Fruit fly (Drosophila melanogaster): ENCODE data around the gene nkd.
A peak's percentile ranks its signal among the peaks of the same experiment; 100 is the strongest.

Gene nkd

DNA sequence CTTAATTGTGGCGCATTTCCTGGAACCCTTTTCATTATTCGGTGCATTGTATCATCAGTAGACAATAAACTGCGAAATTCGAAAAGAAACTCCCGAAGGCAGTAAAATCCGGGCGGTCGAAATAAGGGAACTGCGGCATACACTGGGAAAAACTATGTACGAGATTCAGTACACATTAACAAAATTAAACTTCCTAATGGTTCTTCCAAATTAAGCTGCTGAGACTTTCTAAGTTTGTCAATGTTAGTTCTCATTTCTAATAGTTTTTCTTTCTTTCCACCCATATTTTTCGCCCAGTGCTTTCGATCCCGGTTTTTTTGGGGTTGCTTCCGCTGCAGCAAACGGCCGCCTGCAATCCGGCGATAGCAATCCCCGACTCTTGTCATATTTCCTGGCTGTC lies 20.4 kb downstream of the nkd start (continued):
- TF ChIP-seq cad (GFP tag; optimal IDR thresholded peaks at IDR 0.05) (no peak), hth (optimal IDR thresholded peaks at IDR 0.05) (no peak), CG15696 (tag; optimal IDR thresholded peaks at IDR 0.05) (peak; percentile 61), bigmax (GFP tag; optimal IDR thresholded peaks at IDR 0.05) (no peak), vfl (GFP tag; optimal IDR thresholded peaks at IDR 0.05) (no peak), CG33557 (GFP tag; optimal IDR thresholded peaks at IDR 0.05) (peak; percentile 73), rib (GFP tag; IDR thresholded peaks at IDR 0.05) (no peak), Poxn (GFP tag; IDR thresholded peaks at IDR 0.05) (no peak), CG4282 (GFP tag; optimal IDR thresholded peaks at IDR 0.05) (peak; percentile 39), Oli (tag; optimal IDR thresholded peaks at IDR 0.05) (peak; percentile 82), Xbp1 (GFP tag; optimal IDR thresholded peaks at IDR 0.05) (peak; percentile 78), fd3F (GFP tag; optimal IDR thresholded peaks at IDR 0.05) (peak; percentile 3), Ravus (GFP tag; IDR thresholded peaks at IDR 0.05) (peak; percentile 33; the same call in 1 of the 2 replicates), gt (GFP tag; IDR thresholded peaks at IDR 0.05) (peak; percentile 69), peb (GFP tag; IDR thresholded peaks at IDR 0.05) (peak; percentile 62; the same call in 1 of the 2 replicates), CG4730 (GFP tag; IDR thresholded peaks at IDR 0.05) (peak; percentile 66; the same call in 1 of the 2 replicates), Dad (GFP tag; optimal IDR thresholded peaks at IDR 0.05) (peak; percentile 47), tx (GFP tag; optimal IDR thresholded peaks at IDR 0.05) (peak; percentile 50), CG10274 (GFP tag; optimal IDR thresholded peaks at IDR 0.05) (peak; percentile 27), gro (GFP tag; optimal IDR thresholded peaks at IDR 0.05) (no peak), dmrt99B (tag; optimal IDR thresholded peaks at IDR 0.05) (peak; percentile 83), CG16813 (GFP tag; IDR thresholded peaks at IDR 0.05; ENCODE audit: partially characterized antibody) (no peak), NC2α (GFP tag; optimal IDR thresholded peaks at IDR 0.05) (peak; percentile 77), hbn (GFP tag; IDR thresholded peaks at IDR 0.05; ENCODE audit: partially characterized antibody) (no peak), dan (GFP tag; IDR thresholded peaks at IDR 0.05) (peak; percentile 70), CG9727 (GFP tag; optimal IDR thresholded peaks at IDR 0.05) (peak; percentile 86), Spps (tag; optimal IDR thresholded peaks at IDR 0.05) (peak; percentile 79), CG17612 (GFP tag; IDR thresholded peaks at IDR 0.05) (no peak), lmd (GFP tag; IDR thresholded peaks at IDR 0.05) (peak; percentile 65), Xrp1 (GFP tag; IDR thresholded peaks at IDR 0.05) (peak; percentile 95), chif (GFP tag; optimal IDR thresholded peaks at IDR 0.05) (peak; percentile 74 to 86), tna (GFP tag; IDR thresholded peaks at IDR 0.05; ENCODE audit: partially characterized antibody) (no peak), CG8281 (tag; optimal IDR thresholded peaks at IDR 0.05) (peak; percentile 51), CG15073 (GFP tag; optimal IDR thresholded peaks at IDR 0.05) (no peak), CG8944 (GFP tag; optimal IDR thresholded peaks at IDR 0.05) (peak; percentile 78), CHES-1-like (GFP tag; optimal IDR thresholded peaks at IDR 0.05) (peak; percentile 41), CG1832 (GFP tag; optimal IDR thresholded peaks at IDR 0.05) (no peak), D19A (tag; optimal IDR thresholded peaks at IDR 0.05) (peak; percentile 81), B-H1 (GFP tag; IDR thresholded peaks at IDR 0.05) (peak; percentile 71), CG4360 (GFP tag; IDR thresholded peaks at IDR 0.05) (peak; percentile 64), CG11093 (GFP tag; IDR thresholded peaks at IDR 0.05) (peak; percentile 62; the same call in 2 of the 3 replicates), emc (GFP tag; optimal IDR thresholded peaks at IDR 0.05) (no peak), H2.0 (GFP tag; IDR thresholded peaks at IDR 0.05) (peak; percentile 79), CG5953 (GFP tag; IDR thresholded peaks at IDR 0.05) (peak; percentile 54; the same call in 1 of the 2 replicates), grn (GFP tag; optimal IDR thresholded peaks at IDR 0.05) (peak; percentile 4), Tbp (GFP tag; optimal IDR thresholded peaks at IDR 0.05) (no peak), E2f1 (GFP tag; IDR thresholded peaks at IDR 0.05) (peak; percentile 77), CG13123 (GFP tag; optimal IDR thresholded peaks at IDR 0.05) (peak; percentile 23), CG18262 (tag; optimal IDR thresholded peaks at IDR 0.05) (peak; percentile 90), dimm (GFP tag; IDR thresholded peaks at IDR 0.05) (0 out of 2 replicates have a peak, but pooled peaks have one; percentile 13), mam (GFP tag; optimal IDR thresholded peaks at IDR 0.05) (peak; percentile 33), CG11085 (GFP tag; IDR thresholded peaks at IDR 0.05) (no peak), CG14441 (GFP tag; IDR thresholded peaks at IDR 0.05) (peak; percentile 75)
